Worm (Caenorhabditis elegans) whole organism, L3 larva: ENCODE results near the gene F09E10.7.
A peak's percentile ranks its signal among the peaks of the same experiment; 100 is the strongest.

ENCODE experiments used
- R02D3.7 ChIP-seq: fragments of 150-350 bp; optimal IDR thresholded peaks from 2 replicates; lab custom pipeline; 2014; ENCODE audit warnings: missing biosample characterization, missing genetic modification characterization
- ZK546.5 ChIP-seq: sonication (generic microtip); optimal IDR thresholded peaks from 2 replicates; lab custom pipeline; 2017; ENCODE audit warnings: missing biosample characterization, missing genetic modification characterization
- aly-2 ChIP-seq: fragments of 150-350 bp; optimal IDR thresholded peaks from 2 replicates; lab custom pipeline; 2014; ENCODE audit warnings: missing biosample characterization, missing genetic modification characterization
- ama-1 ChIP-seq: fragments of 150-350 bp; optimal IDR thresholded peaks from 2 replicates; lab custom pipeline; 2018
- ceh-16 ChIP-seq: sonication (generic microtip); optimal IDR thresholded peaks from 2 replicates; lab custom pipeline; 2017; ENCODE audit warnings: missing biosample characterization, missing genetic modification characterization
- ceh-28 ChIP-seq: fragments of 150-350 bp; optimal IDR thresholded peaks from 2 replicates; lab custom pipeline; 2014; ENCODE audit warnings: missing biosample characterization, missing genetic modification reagents, missing genetic modification characterization
- ceh-82 ChIP-seq: fragments of 150-350 bp; optimal IDR thresholded peaks from 2 replicates; lab custom pipeline; 2014; ENCODE audit warnings: missing biosample characterization, missing genetic modification characterization
- ceh-9 ChIP-seq: sonication (generic microtip); optimal IDR thresholded peaks from 2 replicates; lab custom pipeline; 2018; ENCODE audit warnings: missing biosample characterization, missing genetic modification characterization
- daf-12 ChIP-seq: fragments of 150-350 bp; optimal IDR thresholded peaks from 2 replicates; lab custom pipeline; 2014; ENCODE audit warnings: missing biosample characterization, missing genetic modification reagents, missing genetic modification characterization
- egl-27 ChIP-seq: sonication (generic microtip); optimal IDR thresholded peaks from 4 replicates; lab custom pipeline; 2017; ENCODE audit warnings: missing biosample characterization, missing genetic modification reagents, missing genetic modification characterization
- egl-5 ChIP-seq: fragments of 150-350 bp; optimal IDR thresholded peaks from 2 replicates; lab custom pipeline; 2017; ENCODE audit warnings: missing biosample characterization, missing genetic modification reagents, missing genetic modification characterization, inconsistent platforms
- elt-1 ChIP-seq: fragments of 150-350 bp; optimal IDR thresholded peaks from 2 replicates; lab custom pipeline; 2014; ENCODE audit warnings: missing biosample characterization, missing genetic modification characterization
- elt-2 ChIP-seq: sonication (generic microtip); optimal IDR thresholded peaks from 2 replicates; lab custom pipeline; 2016; ENCODE audit warnings: missing genetic modification reagents, mild to moderate bottlenecking, missing genetic modification characterization, missing compliant biosample characterization
- elt-3 ChIP-seq, 3 experiments: fragments of 150-350 bp in 1 of 3; sonication (generic microtip) in 2 of 3; optimal IDR thresholded peaks; 2 replicates in 2 of 3; 4 replicates in 1 of 3; lab custom pipeline; 2014 to 2017; ENCODE audit warnings: missing biosample characterization in 3 of 3, missing genetic modification characterization in 3 of 3
- eor-1 ChIP-seq, 2 experiments: fragments of 150-350 bp; optimal IDR thresholded peaks; 2 replicates each; lab custom pipeline; 2014 to 2018; ENCODE audit warnings: missing biosample characterization in 2 of 2, missing genetic modification characterization in 2 of 2
- fkh-10 ChIP-seq: sonication (generic microtip); optimal IDR thresholded peaks from 2 replicates; lab custom pipeline; 2017; ENCODE audit warnings: missing biosample characterization, missing genetic modification reagents, missing genetic modification characterization
- fkh-2 ChIP-seq: fragments of 150-350 bp; optimal IDR thresholded peaks from 2 replicates; lab custom pipeline; 2014; ENCODE audit warnings: missing biosample characterization, missing genetic modification reagents, missing genetic modification characterization
- fos-1 ChIP-seq: fragments of 150-350 bp; optimal IDR thresholded peaks from 2 replicates; lab custom pipeline; 2014; ENCODE audit warnings: missing biosample characterization, missing genetic modification characterization
- hmg-11 ChIP-seq: sonication (generic microtip); optimal IDR thresholded peaks from 2 replicates; lab custom pipeline; 2016; ENCODE audit warnings: missing genetic modification characterization, missing compliant biosample characterization
- jun-1 ChIP-seq: fragments of 150-350 bp; optimal IDR thresholded peaks from 2 replicates; lab custom pipeline; 2014; ENCODE audit warnings: missing biosample characterization, missing genetic modification reagents, missing genetic modification characterization
- lin-15B ChIP-seq: fragments of 150-350 bp; optimal IDR thresholded peaks from 2 replicates; lab custom pipeline; 2014; ENCODE audit warnings: missing biosample characterization, missing genetic modification characterization
- lin-39 ChIP-seq: fragments of 150-350 bp; optimal IDR thresholded peaks from 2 replicates; lab custom pipeline; 2018; ENCODE audit warnings: missing biosample characterization, missing genetic modification reagents, missing genetic modification characterization
- lsy-12 ChIP-seq: sonication (generic microtip); optimal IDR thresholded peaks from 2 replicates; lab custom pipeline; 2016; ENCODE audit warnings: mild to moderate bottlenecking, missing genetic modification characterization, missing compliant biosample characterization
- mdl-1 ChIP-seq: fragments of 150-350 bp; optimal IDR thresholded peaks from 2 replicates; lab custom pipeline; 2014; ENCODE audit warnings: missing biosample characterization, missing genetic modification characterization
- mml-1 ChIP-seq: fragments of 150-350 bp; sonication (generic microtip); optimal IDR thresholded peaks from 3 replicates; lab custom pipeline; 2014; ENCODE audit warnings: missing biosample characterization, missing genetic modification characterization
- nfya-1 ChIP-seq: sonication (generic microtip); optimal IDR thresholded peaks from 2 replicates; lab custom pipeline; 2017; ENCODE audit warnings: missing genetic modification characterization, mild to moderate bottlenecking, missing compliant biosample characterization, antibody characterized with exemption, moderate library complexity; ENCODE audit not compliant: insufficient read depth
- nhr-11 ChIP-seq: fragments of 150-350 bp; optimal IDR thresholded peaks from 2 replicates; lab custom pipeline; 2014; ENCODE audit warnings: missing biosample characterization, missing genetic modification characterization
- nhr-12 ChIP-seq: fragments of 150-350 bp; optimal IDR thresholded peaks from 2 replicates; lab custom pipeline; 2014; ENCODE audit warnings: missing biosample characterization, missing genetic modification characterization
- nhr-23 ChIP-seq: fragments of 150-350 bp; optimal IDR thresholded peaks from 2 replicates; lab custom pipeline; 2014; ENCODE audit warnings: missing biosample characterization, missing genetic modification reagents, missing genetic modification characterization
- nhr-237 ChIP-seq: fragments of 150-350 bp; optimal IDR thresholded peaks from 2 replicates; lab custom pipeline; 2014; ENCODE audit warnings: missing biosample characterization, missing genetic modification characterization
- nhr-25 ChIP-seq: sonication (generic microtip); optimal IDR thresholded peaks from 2 replicates; lab custom pipeline; 2017; ENCODE audit warnings: missing biosample characterization, missing genetic modification characterization
- nhr-28 ChIP-seq: fragments of 150-350 bp; optimal IDR thresholded peaks from 2 replicates; lab custom pipeline; 2014; ENCODE audit warnings: missing biosample characterization, missing genetic modification characterization
- nhr-43 ChIP-seq: sonication (generic microtip); optimal IDR thresholded peaks from 2 replicates; lab custom pipeline; 2016; ENCODE audit warnings: mild to moderate bottlenecking, missing genetic modification characterization, missing compliant biosample characterization; ENCODE audit not compliant: poor library complexity, severe bottlenecking
- nhr-67 ChIP-seq: fragments of 150-350 bp; optimal IDR thresholded peaks from 2 replicates; lab custom pipeline; 2014; ENCODE audit warnings: missing biosample characterization, missing genetic modification characterization
- nhr-76 ChIP-seq: fragments of 150-350 bp; sonication (generic microtip); optimal IDR thresholded peaks from 5 replicates; lab custom pipeline; 2014; ENCODE audit warnings: missing biosample characterization, missing genetic modification characterization
- nhr-77 ChIP-seq: fragments of 150-350 bp; optimal IDR thresholded peaks from 2 replicates; lab custom pipeline; 2014; ENCODE audit warnings: missing biosample characterization, missing genetic modification characterization
- pha-4 ChIP-seq: fragments of 150-350 bp; optimal IDR thresholded peaks from 2 replicates; lab custom pipeline; 2014; ENCODE audit warnings: missing biosample characterization, missing genetic modification reagents, missing genetic modification characterization
- pqm-1 ChIP-seq: fragments of 150-350 bp; optimal IDR thresholded peaks from 2 replicates; lab custom pipeline; 2017; ENCODE audit warnings: missing biosample characterization, missing genetic modification characterization, inconsistent platforms
- sea-2 ChIP-seq: fragments of 150-350 bp; sonication (generic microtip); optimal IDR thresholded peaks from 4 replicates; lab custom pipeline; 2014; ENCODE audit warnings: missing biosample characterization, missing genetic modification reagents, missing genetic modification characterization
- skn-1 ChIP-seq: fragments of 150-350 bp; optimal IDR thresholded peaks from 2 replicates; lab custom pipeline; 2014; ENCODE audit warnings: missing biosample characterization, missing genetic modification characterization
- snpc-4 ChIP-seq: fragments of 150-350 bp; optimal IDR thresholded peaks from 2 replicates; lab custom pipeline; 2014; ENCODE audit warnings: missing biosample characterization, missing genetic modification characterization
- tbx-2 ChIP-seq: sonication (generic microtip); optimal IDR thresholded peaks from 2 replicates; lab custom pipeline; 2016; ENCODE audit warnings: mild to moderate bottlenecking, missing genetic modification characterization, missing compliant biosample characterization
- unc-39 ChIP-seq: sonication (generic microtip); optimal IDR thresholded peaks from 4 replicates; lab custom pipeline; 2017; ENCODE audit warnings: missing biosample characterization, missing genetic modification characterization
- unc-62 ChIP-seq: fragments of 150-350 bp; sonication (generic microtip); optimal IDR thresholded peaks from 4 replicates; lab custom pipeline; 2014; ENCODE audit warnings: missing biosample characterization, missing genetic modification reagents, missing genetic modification characterization
- zag-1 ChIP-seq: fragments of 150-350 bp; optimal IDR thresholded peaks from 2 replicates; lab custom pipeline; 2014; ENCODE audit warnings: missing biosample characterization, missing genetic modification characterization
- ztf-11 ChIP-seq: fragments of 150-350 bp; optimal IDR thresholded peaks from 2 replicates; lab custom pipeline; 2014; ENCODE audit warnings: missing biosample characterization, missing genetic modification characterization
- ztf-4 ChIP-seq: fragments of 150-350 bp; optimal IDR thresholded peaks from 2 replicates; lab custom pipeline; 2014; ENCODE audit warnings: missing biosample characterization, missing genetic modification characterization

F09E10.7 gene

ce11 chrX:1450352-1450818 is 51.3 kb downstream of the F09E10.7 start, which contains the start of gene W05H7.1:
W05H7.1 (plus strand) TSS chrX:1450768.
- TF ChIP-seq nhr-67 (tag; lab: Kevin White, UChicago) (no peak), nhr-77 (tag; lab: Kevin White, UChicago) (no peak), unc-62 (no peak), nhr-76 (tag; lab: Kevin White, UChicago) (no peak), nhr-12 (no peak), mml-1 (tag; lab: Kevin White, UChicago) (no peak), ceh-82 (tag; lab: Kevin White, UChicago) (no peak), ztf-4 (tag; lab: Kevin White, UChicago) (no peak), ceh-9 (tag; lab: Kevin White, UChicago) (no peak), nfya-1 (tag; lab: Kevin White, UChicago) (peak; percentile 73), mdl-1 (tag; lab: Kevin White, UChicago) (no peak), nhr-25 (tag; lab: Kevin White, UChicago) (peak; percentile 63), sea-2 (no peak), zag-1 (tag; lab: Kevin White, UChicago) (no peak), unc-39 (tag; lab: Kevin White, UChicago) (no peak), ceh-16 (tag; lab: Kevin White, UChicago) (no peak), skn-1 (tag; lab: Kevin White, UChicago) (no peak), ama-1 (lab: Kevin White, UChicago) (no peak), elt-2 (tag; lab: Kevin White, UChicago) (peak; percentile 15), aly-2 (tag; lab: Kevin White, UChicago) (no peak), eor-1 (tag; optimal IDR thresholded peaks at IDR 0.05; lab: Kevin White, UChicago) (no peak), jun-1 (no peak), nhr-28 (tag; lab: Kevin White, UChicago) (no peak), R02D3.7 (tag; lab: Kevin White, UChicago) (no peak), tbx-2 (tag; lab: Kevin White, UChicago) (no peak), hmg-11 (tag; lab: Kevin White, UChicago) (peak; percentile 56), pha-4 (tag; lab: Kevin White, UChicago) (peak; percentile 62), lin-39 (tag; lab: Kevin White, UChicago) (peak; percentile 58), daf-12 (tag; lab: Kevin White, UChicago) (no peak), fkh-2 (tag; lab: Kevin White, UChicago) (no peak), egl-27 (tag; lab: Kevin White, UChicago) (no peak), egl-5 (peak; percentile 42), ceh-28 (no peak), pqm-1 (tag; lab: Kevin White, UChicago) (no peak), ZK546.5 (tag; lab: Kevin White, UChicago) (no peak), lin-15B (peak; percentile 30), nhr-23 (peak; percentile 48), fos-1 (tag; lab: Kevin White, UChicago) (no peak), lsy-12 (tag; lab: Kevin White, UChicago) (no peak), nhr-43 (tag; lab: Kevin White, UChicago) (no peak), nhr-237 (tag; lab: Kevin White, UChicago) (no peak), nhr-11 (tag; lab: Kevin White, UChicago) (no peak), snpc-4 (tag; lab: Kevin White, UChicago) (peak; percentile 32), ztf-11 (tag; lab: Kevin White, UChicago) (no peak), elt-1 (tag; lab: Kevin White, UChicago) (no peak), elt-3 (tag; optimal IDR thresholded peaks at IDR 0.05; lab: Kevin White, UChicago) (no peak), fkh-10 (no peak)
- TF ChIP-seq, all 47 proteins: peak for 10
